Worm (Caenorhabditis elegans) whole organism, young adult: ENCODE data around the gene cnt-2.

Experiments used
- B0336.3 ChIP-seq: fragments of 200-800 bp; sonication (Bioruptor generic); IDR thresholded peaks from 2 replicates; pipeline ENCODE4 v1.3.6; 2022; ENCODE audit warnings: missing genetic modification characterization, missing compliant biosample characterization
- F33H1.4 ChIP-seq: fragments of 200-800 bp; sonication (Bioruptor generic); IDR thresholded peaks from 2 replicates; pipeline ENCODE4 v1.3.6; 2022; ENCODE audit warnings: missing genetic modification reagents, missing genetic modification characterization, missing compliant biosample characterization
- F57C9.4 ChIP-seq: sonication (generic microtip); optimal IDR thresholded peaks from 2 replicates; lab custom pipeline; 2017; ENCODE audit warnings: mild to moderate bottlenecking, missing genetic modification characterization, missing compliant biosample characterization
- K12H6.12 ChIP-seq: fragments of 200-800 bp; sonication (Bioruptor generic); optimal IDR thresholded peaks from 2 replicates; lab custom pipeline; 2018; ENCODE audit warnings: mild to moderate bottlenecking, missing genetic modification characterization, missing compliant biosample characterization
- T07F8.4 ChIP-seq: sonication (generic microtip); optimal IDR thresholded peaks from 2 replicates; lab custom pipeline; 2016; ENCODE audit warnings: mild to moderate bottlenecking, missing genetic modification characterization, moderate library complexity, missing compliant biosample characterization
- Y53G8AR.9 ChIP-seq: fragments of 200-800 bp; sonication (Bioruptor generic); conservative IDR thresholded peaks from 2 replicates; pipeline ENCODE4 v1.3.6; 2022; ENCODE audit warnings: missing genetic modification reagents, missing genetic modification characterization, missing compliant biosample characterization
- ZK185.1 ChIP-seq: sonication (generic microtip); optimal IDR thresholded peaks from 2 replicates; lab custom pipeline; 2016; ENCODE audit warnings: mild to moderate bottlenecking, missing genetic modification characterization, missing compliant biosample characterization; ENCODE audit not compliant: poor library complexity, severe bottlenecking
- cebp-1 ChIP-seq, 2 experiments: fragments of 200-800 bp in 1 of 2; sonication (Bioruptor generic) in 1 of 2; sonication (generic microtip) in 1 of 2; IDR thresholded peaks in 1 of 2; optimal IDR thresholded peaks in 1 of 2; 2 replicates each; pipeline versions ENCODE4 v1.3.6 to Lab custom; 2017 to 2022; ENCODE audit warnings: missing compliant biosample characterization in 2 of 2, missing genetic modification characterization in 2 of 2, mild to moderate bottlenecking in 1 of 2, missing genetic modification reagents in 1 of 2, moderate library complexity in 1 of 2
- ceh-100 ChIP-seq: fragments of 200-800 bp; sonication (Bioruptor generic); IDR thresholded peaks from 2 replicates; pipeline ENCODE4 v1.3.6; 2022; ENCODE audit warnings: missing genetic modification reagents, missing genetic modification characterization, missing compliant biosample characterization
- dpl-1 ChIP-seq: fragments of 150-350 bp; optimal IDR thresholded peaks from 2 replicates; lab custom pipeline; 2014; ENCODE audit warnings: missing biosample characterization, missing genetic modification reagents, missing genetic modification characterization
- efl-1 ChIP-seq: fragments of 150-350 bp; optimal IDR thresholded peaks from 2 replicates; lab custom pipeline; 2014; ENCODE audit warnings: missing biosample characterization, missing genetic modification reagents, missing genetic modification characterization
- fkh-3 ChIP-seq: sonication (generic microtip); optimal IDR thresholded peaks from 2 replicates; lab custom pipeline; 2016; ENCODE audit warnings: mild to moderate bottlenecking, missing genetic modification characterization, missing compliant biosample characterization
- lin-54 ChIP-seq: fragments of 200-800 bp; sonication (Bioruptor generic); optimal IDR thresholded peaks from 2 replicates; lab custom pipeline; 2018; ENCODE audit warnings: mild to moderate bottlenecking, missing genetic modification characterization, missing compliant biosample characterization
- lsl-1 ChIP-seq: fragments of 200-800 bp; sonication (Bioruptor generic); optimal IDR thresholded peaks from 2 replicates; lab custom pipeline; 2018; ENCODE audit warnings: mild to moderate bottlenecking, missing genetic modification characterization, moderate library complexity, missing compliant biosample characterization
- madf-10 ChIP-seq: sonication (generic microtip); optimal IDR thresholded peaks from 2 replicates; lab custom pipeline; 2016; ENCODE audit warnings: mild to moderate bottlenecking, missing genetic modification characterization, missing compliant biosample characterization
- madf-3 ChIP-seq: fragments of 200-800 bp; sonication (Bioruptor generic); IDR thresholded peaks from 2 replicates; pipeline ENCODE4 v1.3.6; 2022; ENCODE audit warnings: missing genetic modification reagents, missing genetic modification characterization, missing compliant biosample characterization
- mes-4 ChIP-seq: sonication (generic microtip); optimal IDR thresholded peaks from 2 replicates; lab custom pipeline; 2016; ENCODE audit warnings: missing genotype, missing genetic modification characterization, missing compliant biosample characterization
- nfyb-1 ChIP-seq: fragments of 200-800 bp; sonication (Bioruptor generic); IDR thresholded peaks from 2 replicates; pipeline ENCODE4 v1.3.6; 2022; ENCODE audit warnings: missing genetic modification reagents, missing genetic modification characterization, missing compliant biosample characterization
- rcor-1 ChIP-seq: fragments of 200-800 bp; sonication (Bioruptor generic); IDR thresholded peaks from 2 replicates; pipeline ENCODE4 v1.3.6; 2022; ENCODE audit warnings: missing genetic modification reagents, missing genetic modification characterization, missing compliant biosample characterization
- sdz-38 ChIP-seq: sonication (generic microtip); optimal IDR thresholded peaks from 2 replicates; lab custom pipeline; 2016; ENCODE audit warnings: missing genotype, missing genetic modification characterization, missing compliant biosample characterization
- snpc-1.3 ChIP-seq: sonication (generic microtip); optimal IDR thresholded peaks from 2 replicates; lab custom pipeline; 2017; ENCODE audit warnings: missing genetic modification characterization, mild to moderate bottlenecking, missing compliant biosample characterization, antibody characterized with exemption, moderate library complexity, missing genotype, missing genetic modification reagents; ENCODE audit not compliant: insufficient read depth
- unc-130 ChIP-seq: sonication (generic microtip); optimal IDR thresholded peaks from 2 replicates; lab custom pipeline; 2016; ENCODE audit warnings: missing genetic modification reagents, missing genetic modification characterization, missing compliant biosample characterization
- zim-3 ChIP-seq: sonication (generic microtip); optimal IDR thresholded peaks from 2 replicates; lab custom pipeline; 2017; ENCODE audit warnings: mild to moderate bottlenecking, missing genetic modification characterization, moderate library complexity, missing compliant biosample characterization
- ztf-18 ChIP-seq: sonication (generic microtip); optimal IDR thresholded peaks from 2 replicates; lab custom pipeline; 2016; ENCODE audit warnings: missing genotype, mild to moderate bottlenecking, missing genetic modification characterization, missing compliant biosample characterization
- ztf-28 ChIP-seq: fragments of 200-800 bp; sonication (Bioruptor generic); IDR thresholded peaks from 2 replicates; pipeline ENCODE4 v1.3.6; 2022; ENCODE audit warnings: missing genetic modification reagents, missing genetic modification characterization, missing compliant biosample characterization
- ztf-6 ChIP-seq: fragments of 200-800 bp; sonication (Bioruptor generic); IDR thresholded peaks from 2 replicates; pipeline ENCODE4 v1.3.6; 2022; ENCODE audit warnings: missing genetic modification reagents, missing genetic modification characterization, missing compliant biosample characterization

cnt-2 gene

ce11 chrIII:10720170-10720569, 65.4 kb downstream of the cnt-2 start (continued):
- TF ChIP-seq lin-54 (GFP tag; lab: Kevin White, UChicago) (peak; percentile 62), ztf-18 (tag; lab: Kevin White, UChicago) (peak; percentile 44), snpc-1.3 (tag; lab: Kevin White, UChicago) (no peak), cebp-1 (GFP tag; IDR thresholded peaks at IDR 0.05; lab: Robert Waterston, UW) (peak; percentile 52; the same call in 1 of the 2 replicates), cebp-1 (tag; optimal IDR thresholded peaks at IDR 0.05; lab: Kevin White, UChicago) (peak; percentile 84), ZK185.1 (peak; percentile 42), rcor-1 (GFP tag; lab: Robert Waterston, UW) (peak; percentile 68), fkh-3 (no peak), mes-4 (no peak), K12H6.12 (tag; lab: Kevin White, UChicago) (peak; percentile 72), sdz-38 (tag; lab: Kevin White, UChicago) (no peak), nfyb-1 (peak; percentile 86), madf-10 (peak; percentile 10)

- TF ChIP-seq lsl-1 (GFP tag; lab: Kevin White, UChicago) (peak; percentile 18), madf-3 (GFP tag; lab: Robert Waterston, UW) (no peak), lin-54 (GFP tag; lab: Kevin White, UChicago) (peak; percentile 46), unc-130 (GFP tag; lab: Kevin White, UChicago) (no peak), F57C9.4 (tag; lab: Kevin White, UChicago) (no peak), sdz-38 (tag; lab: Kevin White, UChicago) (no peak), zim-3 (no peak), ztf-6 (GFP tag; lab: Robert Waterston, UW) (no peak), fkh-3 (no peak), Y53G8AR.9 (GFP tag; lab: Robert Waterston, UW) (no peak), dpl-1 (GFP tag; lab: Kevin White, UChicago) (peak; percentile 39), ztf-28 (no peak), ceh-100 (peak; percentile 35; the same call in 1 of the 2 replicates), T07F8.4 (tag; lab: Kevin White, UChicago) (no peak), efl-1 (GFP tag; lab: Kevin White, UChicago) (peak; percentile 47), F33H1.4 (GFP tag; lab: Robert Waterston, UW) (0 out of 2 replicates have a peak, but pooled peaks have one; percentile 7), B0336.3 (GFP tag; lab: Robert Waterston, UW) (no peak)
- TF ChIP-seq, all 124 proteins: peak for 6
Observed at ce11 chrIII:10721056-10721455, 66.2 kb downstream of the cnt-2 start.
